Fruit fly (Drosophila melanogaster) ovary, adult (tissue): ENCODE results near the gene Glg1.

ENCODE experiments used
- CG17801 ChIP-seq: fragments of 200-800 bp; optimal IDR thresholded peaks from 2 replicates; lab custom pipeline; 2019; ENCODE audit warnings: missing biosample characterization, mild to moderate bottlenecking, missing genetic modification characterization, moderate library complexity; ENCODE audit not compliant: partially characterized antibody

Gene Glg1

dm6 chr3L:21515823-21516715 lies 8.7 kb upstream of the Glg1 start, which contains the start of the genes SAK and Cdk12:
Gene SAK, minus strand, starts transcription at chr3L:21515887.
Gene Cdk12, plus strand, starts transcription at chr3L:21516306.
- TF ChIP-seq CG17801 (GFP tag; lab: Kevin White, UChicago) = peak; percentile 86

- TF ChIP-seq CG17801 (GFP tag; lab: Kevin White, UChicago) = peak; percentile 30
Observed at dm6 chr3L:21509488-21510122, 2.3 kb upstream of the Glg1 start.

- no peak for TF ChIP-seq CG17801 (GFP tag; lab: Kevin White, UChicago)
Observed at dm6 chr3L:21508621-21509020, 1.3 kb upstream of the Glg1 start.

- no peak for TF ChIP-seq CG17801 (GFP tag; lab: Kevin White, UChicago)
Observed at dm6 chr3L:21507955-21508354, 617 bp upstream of the Glg1 start.

dm6 chr3L:21501928-21502327 lies 5.4 kb downstream of the Glg1 start:
- no peak for TF ChIP-seq CG17801 (GFP tag; lab: Kevin White, UChicago)

dm6 chr3L:21501172-21501571 lies 6.2 kb downstream of the Glg1 start, which contains the start of gene Est-Q:
Gene Est-Q, plus strand, starts transcription at chr3L:21501421.
- TF ChIP-seq CG17801 (GFP tag; lab: Kevin White, UChicago) = no peak

- peak; percentile 67 for TF ChIP-seq CG17801 (GFP tag; lab: Kevin White, UChicago)
Observed at dm6 chr3L:21496865-21497634, 10.3 kb downstream of the Glg1 start, which contains the start of gene Hr78. Gene Hr78, minus strand, starts transcription at chr3L:21497494.

dm6 chr3L:21496502-21496864 lies 10.9 kb downstream of the Glg1 start:
- TF ChIP-seq CG17801 (GFP tag; lab: Kevin White, UChicago) = no peak

- no peak for TF ChIP-seq CG17801 (GFP tag; lab: Kevin White, UChicago)
Observed at dm6 chr3L:21492723-21493316, 14.5 kb downstream of the Glg1 start, which contains the start of the genes CG7202 and CG7519. Gene CG7202, minus strand, starts transcription at chr3L:21492773. Gene CG7519, plus strand, starts transcription at chr3L:21493083.

- TF ChIP-seq CG17801 (GFP tag; lab: Kevin White, UChicago) = no peak
Observed at dm6 chr3L:21490486-21490885, 16.9 kb downstream of the Glg1 start, which contains the start of gene Neu2. Gene Neu2, minus strand, starts transcription at chr3L:21490586.

dm6 chr3L:21483837-21484236 lies 23.5 kb downstream of the Glg1 start:
- TF ChIP-seq CG17801 (GFP tag; lab: Kevin White, UChicago) = no peak

- TF ChIP-seq CG17801 (GFP tag; lab: Kevin White, UChicago) = no peak
Observed at dm6 chr3L:21482100-21482499, 25.2 kb downstream of the Glg1 start.

- TF ChIP-seq CG17801 (GFP tag; lab: Kevin White, UChicago) = no peak
Observed at dm6 chr3L:21479636-21480035, 27.7 kb downstream of the Glg1 start.

dm6 chr3L:21477866-21478265 lies 29.5 kb downstream of the Glg1 start:
- TF ChIP-seq CG17801 (GFP tag; lab: Kevin White, UChicago) = no peak
